Fruit fly (Drosophila melanogaster) whole organism, embryonic: Measurements from ENCODE around the gene pigs.

Source experiments
- CG10366 ChIP-seq: fragments of 200-800 bp; sonication (Bioruptor generic); IDR thresholded peaks from 2 replicates; pipeline ENCODE4 v1.3.6; 2022; ENCODE audit warnings: missing biosample characterization, missing genetic modification characterization
- CG10565 ChIP-seq: fragments of 200-800 bp; sonication (Bioruptor generic); optimal IDR thresholded peaks from 3 replicates; lab custom pipeline; 2016; ENCODE audit warnings: missing biosample characterization, mild to moderate bottlenecking, missing genetic modification characterization
- CG10654 ChIP-seq: fragments of 200-800 bp; sonication (Bioruptor generic); optimal IDR thresholded peaks from 2 replicates; lab custom pipeline; 2016; ENCODE audit warnings: missing biosample characterization, missing genetic modification characterization
- CG10979 ChIP-seq: fragments of 200-800 bp; sonication (Bioruptor generic); optimal IDR thresholded peaks from 2 replicates; lab custom pipeline; 2018; ENCODE audit warnings: missing biosample characterization, mild to moderate bottlenecking, missing genetic modification characterization, moderate library complexity
- CG11504 ChIP-seq: fragments of 200-800 bp; sonication (Bioruptor generic); optimal IDR thresholded peaks from 3 replicates; lab custom pipeline; 2019; ENCODE audit warnings: missing biosample characterization, mild to moderate bottlenecking, missing genetic modification characterization, moderate library complexity
- CG12104 ChIP-seq: fragments of 200-800 bp; sonication (Bioruptor generic); optimal IDR thresholded peaks from 3 replicates; lab custom pipeline; 2016; ENCODE audit warnings: missing biosample characterization, missing genetic modification characterization
- CG12391 ChIP-seq: fragments of 200-800 bp; sonication (Bioruptor generic); optimal IDR thresholded peaks from 3 replicates; lab custom pipeline; 2018; ENCODE audit warnings: missing biosample characterization, mild to moderate bottlenecking, missing genetic modification characterization, moderate library complexity
- CG17361 ChIP-seq: fragments of 200-800 bp; sonication (Bioruptor generic); IDR thresholded peaks from 3 replicates; pipeline ENCODE4 v1.3.6; 2022; ENCODE audit warnings: missing biosample characterization, missing genetic modification characterization
- CG30403 ChIP-seq: fragments of 200-800 bp; sonication (Bioruptor generic); optimal IDR thresholded peaks from 3 replicates; lab custom pipeline; 2016; ENCODE audit warnings: missing biosample characterization, missing genetic modification characterization
- CG4854 ChIP-seq: fragments of 200-800 bp; sonication (Bioruptor generic); optimal IDR thresholded peaks from 2 replicates; lab custom pipeline; 2016; ENCODE audit warnings: missing biosample characterization, missing genetic modification characterization, inconsistent platforms
- CG6689 ChIP-seq: fragments of 200-800 bp; sonication (Bioruptor generic); IDR thresholded peaks from 2 replicates; pipeline ENCODE4 v1.3.6; 2022; ENCODE audit warnings: missing biosample characterization, missing genetic modification characterization
- CG6791 ChIP-seq: fragments of 200-800 bp; sonication (Bioruptor generic); IDR thresholded peaks from 3 replicates; pipeline ENCODE4 v1.3.6; 2022; ENCODE audit warnings: missing biosample characterization, missing genetic modification characterization; ENCODE audit not compliant: partially characterized antibody
- CG6813 ChIP-seq: fragments of 200-800 bp; sonication (Bioruptor generic); optimal IDR thresholded peaks from 2 replicates; lab custom pipeline; 2017; ENCODE audit warnings: missing biosample characterization, missing genetic modification characterization, mild to moderate bottlenecking, moderate library complexity, missing genetic modification reagents
- CG7556 ChIP-seq: fragments of 200-800 bp; sonication (Bioruptor generic); optimal IDR thresholded peaks from 2 replicates; lab custom pipeline; 2017; ENCODE audit warnings: missing biosample characterization, mild to moderate bottlenecking, missing genetic modification characterization
- CG8359 ChIP-seq: fragments of 200-800 bp; sonication (Bioruptor generic); optimal IDR thresholded peaks from 2 replicates; lab custom pipeline; 2017; ENCODE audit warnings: missing biosample characterization, mild to moderate bottlenecking, missing genetic modification characterization, borderline replicate concordance
- CG9609 ChIP-seq: fragments of 200-800 bp; sonication (Bioruptor generic); optimal IDR thresholded peaks from 3 replicates; lab custom pipeline; 2016; ENCODE audit warnings: missing biosample characterization, missing genetic modification characterization
- CrebB ChIP-seq: fragments of 200-800 bp; sonication (Bioruptor generic); optimal IDR thresholded peaks from 3 replicates; lab custom pipeline; 2018; ENCODE audit warnings: missing biosample characterization, mild to moderate bottlenecking, missing genetic modification characterization
- Dp ChIP-seq: fragments of 200-800 bp; sonication (Bioruptor generic); optimal IDR thresholded peaks from 2 replicates; lab custom pipeline; 2018; ENCODE audit warnings: missing biosample characterization, mild to moderate bottlenecking, missing genetic modification characterization, moderate library complexity
- Fer1 ChIP-seq: fragments of 200-800 bp; sonication (Bioruptor generic); optimal IDR thresholded peaks from 2 replicates; lab custom pipeline; 2017; ENCODE audit warnings: missing biosample characterization, mild to moderate bottlenecking, missing genetic modification characterization
- Gug ChIP-seq: fragments of 200-800 bp; sonication (Bioruptor generic); IDR thresholded peaks from 4 replicates; pipeline ENCODE4 v1.3.6; 2022; ENCODE audit warnings: missing biosample characterization, missing genetic modification characterization
- H15 ChIP-seq: fragments of 200-800 bp; sonication (Bioruptor generic); IDR thresholded peaks from 3 replicates; pipeline ENCODE4 v1.3.6; 2022; ENCODE audit warnings: missing biosample characterization, missing genetic modification characterization
- HHEX ChIP-seq: fragments of 200-800 bp; sonication (Bioruptor generic); optimal IDR thresholded peaks from 3 replicates; lab custom pipeline; 2017; ENCODE audit warnings: missing biosample characterization, mild to moderate bottlenecking, missing genetic modification characterization, missing genetic modification reagents
- HLH3B ChIP-seq: fragments of 200-800 bp; sonication (Bioruptor generic); IDR thresholded peaks from 2 replicates; pipeline ENCODE4 v1.3.6; 2022; ENCODE audit warnings: missing biosample characterization, missing genetic modification characterization
- Kr ChIP-seq: fragments of 200-800 bp; sonication (Bioruptor generic); optimal IDR thresholded peaks from 2 replicates; lab custom pipeline; 2017; ENCODE audit warnings: missing biosample characterization, mild to moderate bottlenecking, missing genetic modification characterization
- Max ChIP-seq: fragments of 200-800 bp; sonication (Bioruptor generic); optimal IDR thresholded peaks from 2 replicates; lab custom pipeline; 2016; ENCODE audit warnings: missing biosample characterization, mild to moderate bottlenecking, missing genetic modification characterization
- Mes4 ChIP-seq: fragments of 200-800 bp; sonication (Bioruptor generic); optimal IDR thresholded peaks from 2 replicates; lab custom pipeline; 2016; ENCODE audit warnings: missing biosample characterization, missing genetic modification characterization
- Myb ChIP-seq: fragments of 200-800 bp; sonication (Bioruptor generic); optimal IDR thresholded peaks from 2 replicates; lab custom pipeline; 2016; ENCODE audit warnings: missing biosample characterization, missing genetic modification characterization
- Nf-YB ChIP-seq: fragments of 200-800 bp; sonication (Bioruptor generic); optimal IDR thresholded peaks from 3 replicates; lab custom pipeline; 2019; ENCODE audit warnings: missing biosample characterization, mild to moderate bottlenecking, missing genetic modification characterization, moderate library complexity
- Ptx1 ChIP-seq: fragments of 200-800 bp; sonication (Bioruptor generic); IDR thresholded peaks from 2 replicates; pipeline ENCODE4 v1.3.6; 2022; ENCODE audit warnings: missing biosample characterization, missing genetic modification characterization
- btn ChIP-seq: fragments of 200-800 bp; sonication (Bioruptor generic); optimal IDR thresholded peaks from 2 replicates; lab custom pipeline; 2016; ENCODE audit warnings: missing biosample characterization, missing genetic modification characterization
- caup ChIP-seq: fragments of 200-800 bp; sonication (Bioruptor generic); optimal IDR thresholded peaks from 3 replicates; lab custom pipeline; 2017; ENCODE audit warnings: missing biosample characterization, mild to moderate bottlenecking, missing genetic modification characterization, moderate library complexity; ENCODE audit not compliant: severe bottlenecking
- corto ChIP-seq: fragments of 200-800 bp; sonication (Bioruptor generic); optimal IDR thresholded peaks from 2 replicates; lab custom pipeline; 2016; ENCODE audit warnings: missing biosample characterization, mild to moderate bottlenecking, missing genetic modification characterization, moderate library complexity
- dmrt11E ChIP-seq: fragments of 200-800 bp; sonication (Bioruptor generic); optimal IDR thresholded peaks from 3 replicates; lab custom pipeline; 2018; ENCODE audit warnings: missing biosample characterization, mild to moderate bottlenecking, missing genetic modification characterization, moderate library complexity
- en ChIP-seq: fragments of 200-800 bp; sonication (Bioruptor generic); optimal IDR thresholded peaks from 2 replicates; lab custom pipeline; 2016; ENCODE audit warnings: missing biosample characterization, missing genetic modification characterization
- ewg ChIP-seq: fragments of 200-800 bp; sonication (Bioruptor generic); optimal IDR thresholded peaks from 3 replicates; lab custom pipeline; 2017; ENCODE audit warnings: mild to moderate bottlenecking, missing biosample characterization, missing genetic modification reagents, missing genetic modification characterization
- fu2 ChIP-seq: fragments of 200-800 bp; sonication (Bioruptor generic); optimal IDR thresholded peaks from 2 replicates; lab custom pipeline; 2016; ENCODE audit warnings: missing biosample characterization, missing genetic modification characterization
- gcm2 ChIP-seq: fragments of 200-800 bp; sonication (Bioruptor generic); optimal IDR thresholded peaks from 2 replicates; lab custom pipeline; 2016; ENCODE audit warnings: missing biosample characterization, missing genetic modification characterization
- gfzf ChIP-seq: fragments of 200-800 bp; sonication (Bioruptor generic); optimal IDR thresholded peaks from 2 replicates; lab custom pipeline; 2016; ENCODE audit warnings: missing biosample characterization, mild to moderate bottlenecking, missing genetic modification characterization, moderate library complexity
- gsb ChIP-seq: fragments of 200-800 bp; sonication (Bioruptor generic); IDR thresholded peaks from 2 replicates; pipeline ENCODE4 v1.3.6; 2022; ENCODE audit warnings: missing biosample characterization, missing genetic modification characterization
- insv ChIP-seq, 2 experiments: fragments of 200-800 bp; sonication (Bioruptor generic); optimal IDR thresholded peaks; 3 replicates each; lab custom pipeline; 2016 to 2018; ENCODE audit warnings: missing biosample characterization in 2 of 2, missing genetic modification characterization in 2 of 2
- oc ChIP-seq: fragments of 200-800 bp; sonication (Bioruptor generic); optimal IDR thresholded peaks from 2 replicates; lab custom pipeline; 2018; ENCODE audit warnings: missing biosample characterization, mild to moderate bottlenecking, missing genetic modification characterization, moderate library complexity
- pum ChIP-seq: fragments of 200-800 bp; sonication (Bioruptor generic); optimal IDR thresholded peaks from 2 replicates; lab custom pipeline; 2016; ENCODE audit warnings: missing biosample characterization, missing genetic modification characterization
- ro ChIP-seq: fragments of 200-800 bp; sonication (Bioruptor generic); IDR thresholded peaks from 2 replicates; pipeline ENCODE4 v1.3.6; 2022; ENCODE audit warnings: missing biosample characterization, missing genetic modification characterization
- row ChIP-seq: fragments of 200-800 bp; sonication (Bioruptor generic); IDR thresholded peaks from 3 replicates; pipeline ENCODE4 v1.3.6; 2022; ENCODE audit warnings: missing biosample characterization, missing genetic modification characterization
- sc ChIP-seq, 3 experiments: fragments of >200 bp in 2 of 3; fragments of 200-800 bp in 1 of 3; sonication (Bioruptor generic) in 1 of 3; optimal IDR thresholded peaks; 2 replicates in 2 of 3; 3 replicates in 1 of 3; lab custom pipeline; 2017; ENCODE audit warnings: mild to moderate bottlenecking in 1 of 3, missing biosample characterization in 1 of 3, missing genetic modification characterization in 1 of 3, missing genetic modification reagents in 1 of 3
- shn ChIP-seq: fragments of 200-800 bp; sonication (Bioruptor generic); optimal IDR thresholded peaks from 3 replicates; lab custom pipeline; 2016; ENCODE audit warnings: missing biosample characterization, missing genetic modification characterization
- slou ChIP-seq: fragments of 200-800 bp; sonication (Bioruptor generic); optimal IDR thresholded peaks from 3 replicates; lab custom pipeline; 2016; ENCODE audit warnings: missing biosample characterization, missing genetic modification characterization
- sna ChIP-seq: fragments of 200-800 bp; sonication (Bioruptor generic); IDR thresholded peaks from 2 replicates; pipeline ENCODE4 v1.3.6; 2022; ENCODE audit warnings: missing biosample characterization, missing genetic modification characterization; ENCODE audit not compliant: partially characterized antibody
- vvl ChIP-seq: fragments of 200-800 bp; sonication (Bioruptor generic); IDR thresholded peaks from 2 replicates; pipeline ENCODE4 v1.3.6; 2022; ENCODE audit warnings: missing biosample characterization, missing genetic modification characterization
- zen2 ChIP-seq: fragments of 200-800 bp; sonication (Bioruptor generic); IDR thresholded peaks from 3 replicates; pipeline ENCODE4 v1.3.6; 2022; ENCODE audit warnings: missing biosample characterization, missing genetic modification characterization; ENCODE audit not compliant: partially characterized antibody

pigs gene

dm6 chrX:6694979-6695388 is 95.1 kb downstream of the pigs start, which contains the start of gene CG14442 (continued):
- no peak for TF ChIP-seq CG10565 (GFP tag; lab: Kevin White, UChicago)
- TF ChIP-seq oc (tag; lab: Kevin White, UChicago), result no peak
- TF ChIP-seq CG10979 (tag; lab: Kevin White, UChicago), result no peak
- no peak for TF ChIP-seq H15
- TF ChIP-seq CrebB (tag; lab: Kevin White, UChicago), result no peak
- TF ChIP-seq CG9609, result peak; percentile 14
- peak; percentile 92 for TF ChIP-seq CG6791 (GFP tag; lab: Robert Waterston, UW)
- peak; percentile 94 for TF ChIP-seq sna (GFP tag; lab: Robert Waterston, UW)
- no peak; the same call in 1 of the 2 replicates for TF ChIP-seq Ptx1 (GFP tag; lab: Robert Waterston, UW)
- no peak for TF ChIP-seq en (GFP tag; lab: Kevin White, UChicago)
- TF ChIP-seq HLH3B (GFP tag; lab: Robert Waterston, UW), result no peak
- no peak for TF ChIP-seq corto (GFP tag; lab: Kevin White, UChicago)
- TF ChIP-seq row (GFP tag; lab: Robert Waterston, UW), result peak; percentile 78
- peak; percentile 58 for TF ChIP-seq gfzf (GFP tag; lab: Kevin White, UChicago)
- peak; percentile 65 for TF ChIP-seq Dp
- no peak for TF ChIP-seq pum (GFP tag; lab: Kevin White, UChicago)
- no peak for TF ChIP-seq btn (GFP tag; lab: Kevin White, UChicago)
- peak; percentile 16 for TF ChIP-seq CG12104
- TF ChIP-seq sc (optimal IDR thresholded peaks at IDR 0.05; lab: Kevin White, UChicago), result no peak
- no peak for TF ChIP-seq sc (GFP tag; optimal IDR thresholded peaks at IDR 0.05; lab: Kevin White, UChicago)
- TF ChIP-seq CG11504, result peak; percentile 37
- TF ChIP-seq caup (GFP tag; lab: Kevin White, UChicago), result peak; percentile 38
- TF ChIP-seq dmrt11E (tag; lab: Kevin White, UChicago), result peak; percentile 7
- peak; percentile 34; the same call in 1 of the 4 replicates for TF ChIP-seq Gug
- no peak for TF ChIP-seq shn (GFP tag; lab: Kevin White, UChicago)
- no peak for TF ChIP-seq ewg (GFP tag; lab: Kevin White, UChicago)
- peak; percentile 46; the same call in 1 of the 2 replicates for TF ChIP-seq CG6689 (GFP tag; lab: Robert Waterston, UW)
- no peak for TF ChIP-seq Kr (GFP tag; lab: Kevin White, UChicago)
- TF ChIP-seq CG10366, result no peak
- no peak for TF ChIP-seq HHEX (GFP tag; lab: Kevin White, UChicago)
- no peak for TF ChIP-seq CG8359
- no peak for TF ChIP-seq fu2
- TF ChIP-seq Mes4 (GFP tag; lab: Kevin White, UChicago), result no peak
- peak; percentile 18 for TF ChIP-seq Max (GFP tag; lab: Kevin White, UChicago)
- TF ChIP-seq insv (GFP tag; optimal IDR thresholded peaks at IDR 0.05; lab: Kevin White, UChicago), result no peak
- peak; percentile 11 for TF ChIP-seq CG10654 (GFP tag; lab: Kevin White, UChicago)
- TF ChIP-seq CG7556 (GFP tag; lab: Kevin White, UChicago), result peak; percentile 12
- no peak for TF ChIP-seq CG6813 (GFP tag; lab: Kevin White, UChicago)
- peak; percentile 46 for TF ChIP-seq CG12391 (tag; lab: Kevin White, UChicago)
- TF ChIP-seq ro (GFP tag; lab: Robert Waterston, UW), result no peak
- TF ChIP-seq CG4854, result no peak
- TF ChIP-seq zen2 (GFP tag; lab: Robert Waterston, UW), result peak; percentile 91
- TF ChIP-seq Nf-YB (GFP tag; lab: Kevin White, UChicago), result no peak
- TF ChIP-seq CG30403 (GFP tag; lab: Kevin White, UChicago), result peak; percentile 64
- TF ChIP-seq vvl, result 0 out of 2 replicates have a peak, but pooled peaks have one; percentile 20
- TF ChIP-seq Fer1 (GFP tag; lab: Kevin White, UChicago), result no peak
- TF ChIP-seq gsb, result no peak
- no peak for TF ChIP-seq gcm2 (GFP tag; lab: Kevin White, UChicago)
- peak; percentile 45; the same call in 1 of the 3 replicates for TF ChIP-seq CG17361
- TF ChIP-seq slou, result no peak
- TF ChIP-seq Myb, result peak; percentile 67
